Worm (Caenorhabditis elegans): Measurements from ENCODE around the gene srg-26.

- TF ChIP-seq pha-4 (tag; optimal IDR thresholded peaks at IDR 0.05): no peak
- no peak for TF ChIP-seq nhr-11 (tag; optimal IDR thresholded peaks at IDR 0.05)
- TF ChIP-seq C08G9.2 (tag; optimal IDR thresholded peaks at IDR 0.05): no peak
- TF ChIP-seq ref-2 (tag; optimal IDR thresholded peaks at IDR 0.05): no peak
- peak; percentile 24 for TF ChIP-seq sox-4 (tag; optimal IDR thresholded peaks at IDR 0.05)
- TF ChIP-seq ceh-18 (tag; optimal IDR thresholded peaks at IDR 0.05): peak; percentile 22
- TF ChIP-seq fkh-6 (tag; optimal IDR thresholded peaks at IDR 0.05): no peak
- no peak for TF ChIP-seq hlh-30 (tag; optimal IDR thresholded peaks at IDR 0.05; ENCODE audit: insufficient read depth)
- no peak for TF ChIP-seq mec-3 (tag; optimal IDR thresholded peaks at IDR 0.05; ENCODE audit: borderline replicate concordance)
- no peak for TF ChIP-seq sox-2 (GFP tag; IDR thresholded peaks at IDR 0.05)
Observed at ce11 chrV:5329677-5330266, 1.3 kb upstream of the srg-26 start.
